ENCODE assay signal across 2 fruit fly cellular contexts in the genomic region with DNA sequence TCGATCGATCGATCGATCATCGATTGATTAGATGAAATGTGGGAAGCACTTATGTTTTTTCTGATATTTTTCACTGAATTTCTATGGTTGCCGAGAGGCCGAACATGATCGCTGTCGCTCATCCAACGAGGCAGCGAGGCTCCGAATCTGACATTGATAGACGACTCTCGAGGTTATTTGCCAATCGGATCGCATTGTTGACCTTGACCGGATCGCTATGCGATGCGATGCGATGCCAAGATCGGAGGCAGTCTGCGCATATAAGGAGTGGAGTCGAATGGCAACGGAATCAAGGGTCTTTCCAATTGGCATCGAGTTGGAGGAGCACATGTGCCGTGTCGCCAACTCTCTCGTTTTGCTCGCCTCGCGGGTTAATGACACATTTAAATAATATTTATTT.
TF ChIP-seq lines count a peak whose summit lies in the region.

No protein-coding gene starts in this region.

- TF ChIP-seq CTCF in whole organism, embryonic (GFP tag; optimal IDR thresholded peaks at IDR 0.05; lab: Kevin White, UChicago), result no peak

TF ChIP-seq in whole organism, embryonic, 481 proteins besides CTCF, POLR2A, EP300 and RAD21:
- TF ChIP-seq nom (GFP tag; optimal IDR thresholded peaks at IDR 0.05; lab: Kevin White, UChicago) (no peak), Oli (tag; optimal IDR thresholded peaks at IDR 0.05; lab: Kevin White, UChicago) (no peak), CG31388 (GFP tag; optimal IDR thresholded peaks at IDR 0.05; lab: Kevin White, UChicago) (no peak), chinmo (GFP tag; IDR thresholded peaks at IDR 0.05; lab: Robert Waterston, UW; ENCODE audit: partially characterized antibody) (0 out of 4 replicates have a peak, but pooled peaks have one; percentile 26), Hand (GFP tag; optimal IDR thresholded peaks at IDR 0.05; lab: Kevin White, UChicago) (no peak), Side (GFP tag; optimal IDR thresholded peaks at IDR 0.05; lab: Kevin White, UChicago) (no peak)

TF ChIP-seq in whole organism, prepupa, 60 proteins besides CTCF, POLR2A, EP300 and RAD21:
- TF ChIP-seq Eip78C (GFP tag; lab: Kevin White, UChicago) (peak; percentile 8), svp (GFP tag; lab: Kevin White, UChicago) (peak; percentile 91), lz (GFP tag; optimal IDR thresholded peaks at IDR 0.05; lab: Kevin White, UChicago) (no peak)
TF ChIP-seq in whole organism, prepupa: peak in this region for 2.
